Worm (Caenorhabditis elegans) whole organism, L4 larva: ENCODE measurements around the gene flp-15.

Experiments used
- F37D6.2 ChIP-seq: sonication (generic microtip); optimal IDR thresholded peaks from 2 replicates; lab custom pipeline; 2016; ENCODE audit warnings: mild to moderate bottlenecking, missing genetic modification characterization, missing compliant biosample characterization
- ZK546.5 ChIP-seq, 2 experiments: sonication (generic microtip); optimal IDR thresholded peaks; 2 replicates each; lab custom pipeline; 2017; ENCODE audit warnings: missing biosample characterization in 2 of 2, missing genetic modification characterization in 2 of 2
- ces-1 ChIP-seq: fragments of 150-350 bp; sonication (generic microtip); optimal IDR thresholded peaks from 4 replicates; lab custom pipeline; 2014; ENCODE audit warnings: missing biosample characterization, missing genetic modification reagents, missing genetic modification characterization
- lsy-2 ChIP-seq, 2 experiments: fragments of 150-350 bp in 1 of 2; sonication (generic microtip) in 1 of 2; optimal IDR thresholded peaks; 2 replicates each; lab custom pipeline; 2014 to 2017; ENCODE audit warnings: missing biosample characterization in 2 of 2, missing genetic modification characterization in 2 of 2
- madf-5 ChIP-seq, 2 experiments: fragments of 200-800 bp; sonication (Bioruptor generic); IDR thresholded peaks; 2 replicates each; pipeline ENCODE4 v1.3.6; 2022; ENCODE audit warnings: missing compliant biosample characterization in 2 of 2, missing genetic modification characterization in 2 of 2
- mep-1 ChIP-seq: fragments of 150-350 bp; sonication (generic microtip); optimal IDR thresholded peaks from 3 replicates; lab custom pipeline; 2014; ENCODE audit warnings: missing biosample characterization, missing genetic modification characterization
- mxl-3 ChIP-seq: fragments of 200-800 bp; sonication (Bioruptor generic); optimal IDR thresholded peaks from 2 replicates; lab custom pipeline; 2018; ENCODE audit warnings: mild to moderate bottlenecking, missing genetic modification characterization, missing compliant biosample characterization
- nhr-25 ChIP-seq: sonication (generic microtip); optimal IDR thresholded peaks from 2 replicates; lab custom pipeline; 2017; ENCODE audit warnings: missing genetic modification characterization, mild to moderate bottlenecking, missing compliant biosample characterization, antibody characterized with exemption, moderate library complexity, borderline replicate concordance; ENCODE audit not compliant: insufficient read depth
- nhr-76 ChIP-seq: fragments of 150-350 bp; optimal IDR thresholded peaks from 2 replicates; lab custom pipeline; 2014; ENCODE audit warnings: missing biosample characterization, missing genetic modification characterization
- pha-4 ChIP-seq, 2 experiments: fragments of 150-350 bp in 1 of 2; fragments of 200-800 bp in 1 of 2; sonication (Bioruptor generic) in 1 of 2; IDR thresholded peaks in 1 of 2; optimal IDR thresholded peaks in 1 of 2; 2 replicates each; pipeline versions ENCODE4 v1.3.6 to Lab custom; 2014 to 2022; ENCODE audit warnings: missing genetic modification characterization in 2 of 2, missing genetic modification reagents in 2 of 2, missing biosample characterization in 1 of 2, missing compliant biosample characterization in 1 of 2
- snpc-1.2 ChIP-seq: fragments of 200-800 bp; sonication (Bioruptor generic); IDR thresholded peaks from 2 replicates; pipeline ENCODE4 v1.3.6; 2022; ENCODE audit warnings: missing genetic modification reagents, missing genetic modification characterization, missing compliant biosample characterization
- ztf-11 ChIP-seq: fragments of 150-350 bp; optimal IDR thresholded peaks from 2 replicates; lab custom pipeline; 2014; ENCODE audit warnings: missing biosample characterization, missing genetic modification characterization
- ztf-7 ChIP-seq: fragments of 150-350 bp; optimal IDR thresholded peaks from 2 replicates; lab custom pipeline; 2014; ENCODE audit warnings: missing biosample characterization, missing genetic modification characterization

- TF ChIP-seq pha-4 (GFP tag; IDR thresholded peaks at IDR 0.05; lab: Robert Waterston, UW): no peak
- TF ChIP-seq pha-4 (tag; optimal IDR thresholded peaks at IDR 0.05; lab: Kevin White, UChicago): no peak
- TF ChIP-seq mep-1: no peak
- no peak for TF ChIP-seq nhr-25
- no peak for TF ChIP-seq ZK546.5 (tag; optimal IDR thresholded peaks at IDR 0.05; lab: Kevin White, UChicago)
- no peak for TF ChIP-seq madf-5 (GFP tag; IDR thresholded peaks at IDR 0.05; lab: Robert Waterston, UW)
- TF ChIP-seq ztf-11 (tag; lab: Kevin White, UChicago): no peak
- no peak for TF ChIP-seq mxl-3 (GFP tag; lab: Kevin White, UChicago)
- TF ChIP-seq F37D6.2 (tag; lab: Kevin White, UChicago): no peak
- no peak for TF ChIP-seq ces-1 (GFP tag; lab: Kevin White, UChicago)
- TF ChIP-seq snpc-1.2 (GFP tag; lab: Robert Waterston, UW): no peak
- TF ChIP-seq ztf-7 (tag; lab: Kevin White, UChicago): no peak
- TF ChIP-seq nhr-76 (tag; lab: Kevin White, UChicago): no peak
- TF ChIP-seq lsy-2 (tag; optimal IDR thresholded peaks at IDR 0.05; lab: Kevin White, UChicago): no peak
These were observed 8.6 kb downstream of the flp-15 start for ce11 chrIII:13659028-13659427.
